Worm (Caenorhabditis elegans) whole organism, young adult: ENCODE results near the gene Y39F10A.1.
A peak's percentile ranks its signal among the peaks of the same experiment; 100 is the strongest.

ENCODE experiments used
- B0019.2 ChIP-seq: fragments of 200-800 bp; sonication (Bioruptor generic); conservative IDR thresholded peaks from 2 replicates; pipeline ENCODE4 v1.3.6; 2022; ENCODE audit warnings: missing genetic modification reagents, missing genetic modification characterization, missing compliant biosample characterization
- C17E4.6 ChIP-seq: fragments of 200-800 bp; sonication (Bioruptor generic); IDR thresholded peaks from 2 replicates; pipeline ENCODE4 v1.3.6; 2022; ENCODE audit warnings: missing genetic modification reagents, missing genetic modification characterization, missing compliant biosample characterization
- F33H1.4 ChIP-seq: fragments of 200-800 bp; sonication (Bioruptor generic); IDR thresholded peaks from 2 replicates; pipeline ENCODE4 v1.3.6; 2022; ENCODE audit warnings: missing genetic modification reagents, missing genetic modification characterization, missing compliant biosample characterization
- F37B4.10 ChIP-seq: fragments of 200-800 bp; sonication (Bioruptor generic); IDR thresholded peaks from 2 replicates; pipeline ENCODE4 v1.3.6; 2022; ENCODE audit warnings: missing genetic modification characterization, missing compliant biosample characterization
- F39B2.1 ChIP-seq: fragments of 200-800 bp; sonication (Bioruptor generic); IDR thresholded peaks from 2 replicates; pipeline ENCODE4 v1.3.6; 2022; ENCODE audit warnings: missing genetic modification reagents, missing genetic modification characterization, missing compliant biosample characterization
- F52B5.7 ChIP-seq: sonication (generic microtip); optimal IDR thresholded peaks from 2 replicates; lab custom pipeline; 2016; ENCODE audit warnings: mild to moderate bottlenecking, missing genetic modification characterization, missing compliant biosample characterization
- F57A8.1 ChIP-seq: fragments of 200-800 bp; sonication (Bioruptor generic); optimal IDR thresholded peaks from 2 replicates; lab custom pipeline; 2018; ENCODE audit warnings: mild to moderate bottlenecking, missing genetic modification characterization, moderate library complexity, missing compliant biosample characterization
- K11D2.4 ChIP-seq: fragments of 200-800 bp; sonication (Bioruptor generic); IDR thresholded peaks from 2 replicates; pipeline ENCODE4 v1.3.6; 2022; ENCODE audit warnings: missing genetic modification reagents, missing genetic modification characterization, missing compliant biosample characterization
- Y79H2A.3 ChIP-seq: fragments of 200-800 bp; sonication (Bioruptor generic); conservative IDR thresholded peaks from 2 replicates; pipeline ENCODE4 v1.3.6; 2022; ENCODE audit warnings: missing genetic modification reagents, missing genetic modification characterization, missing compliant biosample characterization
- Y95B8A.8 ChIP-seq: fragments of 200-800 bp; sonication (Bioruptor generic); IDR thresholded peaks from 2 replicates; pipeline ENCODE4 v1.3.6; 2022; ENCODE audit warnings: missing genetic modification reagents, missing genetic modification characterization, missing compliant biosample characterization
- aptf-2 ChIP-seq: fragments of 200-800 bp; sonication (Bioruptor generic); conservative IDR thresholded peaks from 2 replicates; pipeline ENCODE4 v1.3.6; 2022; ENCODE audit warnings: missing genetic modification reagents, missing genetic modification characterization, missing compliant biosample characterization
- aptf-3 ChIP-seq: fragments of 200-800 bp; sonication (Bioruptor generic); IDR thresholded peaks from 2 replicates; pipeline ENCODE4 v1.3.6; 2022; ENCODE audit warnings: missing genetic modification characterization, missing compliant biosample characterization
- attf-3 ChIP-seq: fragments of 200-800 bp; sonication (Bioruptor generic); conservative IDR thresholded peaks from 2 replicates; pipeline ENCODE4 v1.3.6; 2022; ENCODE audit warnings: missing genetic modification reagents, missing genetic modification characterization, missing compliant biosample characterization
- bed-2 ChIP-seq: fragments of 200-800 bp; sonication (Bioruptor generic); IDR thresholded peaks from 2 replicates; pipeline ENCODE4 v1.3.6; 2022; ENCODE audit warnings: missing genetic modification reagents, missing genetic modification characterization, missing compliant biosample characterization
- ceh-40 ChIP-seq: fragments of 200-800 bp; sonication (Bioruptor generic); IDR thresholded peaks from 2 replicates; pipeline ENCODE4 v1.3.6; 2022; ENCODE audit warnings: missing genetic modification characterization, missing compliant biosample characterization
- die-1 ChIP-seq: sonication (generic microtip); optimal IDR thresholded peaks from 2 replicates; lab custom pipeline; 2016; ENCODE audit warnings: missing genotype, mild to moderate bottlenecking, missing genetic modification characterization, missing compliant biosample characterization
- dpl-1 ChIP-seq: fragments of 150-350 bp; optimal IDR thresholded peaks from 2 replicates; lab custom pipeline; 2014; ENCODE audit warnings: missing biosample characterization, missing genetic modification reagents, missing genetic modification characterization
- egl-44 ChIP-seq: fragments of 200-800 bp; sonication (Bioruptor generic); IDR thresholded peaks from 2 replicates; pipeline ENCODE4 v1.3.6; 2022; ENCODE audit warnings: missing genetic modification reagents, missing genetic modification characterization, missing compliant biosample characterization
- egrh-3 ChIP-seq: fragments of 200-800 bp; sonication (Bioruptor generic); IDR thresholded peaks from 2 replicates; pipeline ENCODE4 v1.3.6; 2022; ENCODE audit warnings: missing genetic modification reagents, missing genetic modification characterization, missing compliant biosample characterization
- gei-17 ChIP-seq: fragments of 200-800 bp; sonication (Bioruptor generic); optimal IDR thresholded peaks from 2 replicates; lab custom pipeline; 2018; ENCODE audit warnings: mild to moderate bottlenecking, missing genetic modification characterization, missing compliant biosample characterization
- him-1 ChIP-seq: sonication (generic microtip); optimal IDR thresholded peaks from 2 replicates; lab custom pipeline; 2016; ENCODE audit warnings: missing genotype, missing genetic modification reagents, missing genetic modification characterization, missing compliant biosample characterization
- hlh-26 ChIP-seq: fragments of 200-800 bp; sonication (Bioruptor generic); conservative IDR thresholded peaks from 2 replicates; pipeline ENCODE4 v1.3.6; 2022; ENCODE audit warnings: missing genetic modification reagents, missing genetic modification characterization, missing compliant biosample characterization
- hmg-1.2 ChIP-seq: fragments of 200-800 bp; sonication (Bioruptor generic); IDR thresholded peaks from 2 replicates; pipeline ENCODE4 v1.3.6; 2022; ENCODE audit warnings: missing genetic modification reagents, missing genetic modification characterization, missing compliant biosample characterization
- hsf-1 ChIP-seq: fragments of 200-800 bp; sonication (Bioruptor generic); IDR thresholded peaks from 2 replicates; pipeline ENCODE4 v1.3.6; 2022; ENCODE audit warnings: missing genetic modification reagents, missing genetic modification characterization, missing compliant biosample characterization
- let-526 ChIP-seq: fragments of 200-800 bp; sonication (Bioruptor generic); IDR thresholded peaks from 2 replicates; pipeline ENCODE4 v1.3.6; 2022; ENCODE audit warnings: missing genetic modification reagents, missing genetic modification characterization, missing compliant biosample characterization
- lin-35 ChIP-seq, 3 experiments: fragments of 150-350 bp in 2 of 3; sonication (generic microtip) in 1 of 3; optimal IDR thresholded peaks; 2 replicates each; lab custom pipeline; 2014 to 2018; ENCODE audit warnings: missing biosample characterization in 3 of 3, missing genetic modification characterization in 3 of 3, missing genetic modification reagents in 3 of 3
- lin-54 ChIP-seq: fragments of 200-800 bp; sonication (Bioruptor generic); optimal IDR thresholded peaks from 2 replicates; lab custom pipeline; 2018; ENCODE audit warnings: mild to moderate bottlenecking, missing genetic modification characterization, missing compliant biosample characterization
- lir-1 ChIP-seq: fragments of 200-800 bp; sonication (Bioruptor generic); conservative IDR thresholded peaks from 2 replicates; pipeline ENCODE4 v1.3.6; 2022; ENCODE audit warnings: missing genetic modification reagents, missing genetic modification characterization, missing compliant biosample characterization
- mcd-1 ChIP-seq: fragments of 200-800 bp; sonication (Bioruptor generic); IDR thresholded peaks from 2 replicates; pipeline ENCODE4 v1.3.6; 2022; ENCODE audit warnings: missing genetic modification reagents, missing genetic modification characterization, missing compliant biosample characterization
- nfya-2 ChIP-seq: fragments of 200-800 bp; sonication (Bioruptor generic); IDR thresholded peaks from 2 replicates; pipeline ENCODE4 v1.3.6; 2022; ENCODE audit warnings: missing genetic modification reagents, missing genetic modification characterization, missing compliant biosample characterization
- nhr-80 ChIP-seq: sonication (generic microtip); optimal IDR thresholded peaks from 2 replicates; lab custom pipeline; 2016; ENCODE audit warnings: missing genetic modification characterization, missing compliant biosample characterization
- rcor-1 ChIP-seq: fragments of 200-800 bp; sonication (Bioruptor generic); IDR thresholded peaks from 2 replicates; pipeline ENCODE4 v1.3.6; 2022; ENCODE audit warnings: missing genetic modification reagents, missing genetic modification characterization, missing compliant biosample characterization
- sdz-38 ChIP-seq: sonication (generic microtip); optimal IDR thresholded peaks from 2 replicates; lab custom pipeline; 2016; ENCODE audit warnings: missing genotype, missing genetic modification characterization, missing compliant biosample characterization
- tbp1 ChIP-seq: fragments of 200-800 bp; sonication (Bioruptor generic); optimal IDR thresholded peaks from 2 replicates; lab custom pipeline; 2018; ENCODE audit warnings: mild to moderate bottlenecking, missing genetic modification characterization, missing compliant biosample characterization
- tbx-9 ChIP-seq: sonication (generic microtip); optimal IDR thresholded peaks from 2 replicates; lab custom pipeline; 2016; ENCODE audit warnings: borderline replicate concordance, missing genetic modification characterization, inconsistent platforms, missing compliant biosample characterization
- unc-62 ChIP-seq: fragments of 150-350 bp; optimal IDR thresholded peaks from 2 replicates; lab custom pipeline; 2014; ENCODE audit warnings: missing biosample characterization, missing genetic modification reagents, missing genetic modification characterization
- ztf-28 ChIP-seq: fragments of 200-800 bp; sonication (Bioruptor generic); IDR thresholded peaks from 2 replicates; pipeline ENCODE4 v1.3.6; 2022; ENCODE audit warnings: missing genetic modification reagents, missing genetic modification characterization, missing compliant biosample characterization

Y39F10A.1 gene

DNA sequence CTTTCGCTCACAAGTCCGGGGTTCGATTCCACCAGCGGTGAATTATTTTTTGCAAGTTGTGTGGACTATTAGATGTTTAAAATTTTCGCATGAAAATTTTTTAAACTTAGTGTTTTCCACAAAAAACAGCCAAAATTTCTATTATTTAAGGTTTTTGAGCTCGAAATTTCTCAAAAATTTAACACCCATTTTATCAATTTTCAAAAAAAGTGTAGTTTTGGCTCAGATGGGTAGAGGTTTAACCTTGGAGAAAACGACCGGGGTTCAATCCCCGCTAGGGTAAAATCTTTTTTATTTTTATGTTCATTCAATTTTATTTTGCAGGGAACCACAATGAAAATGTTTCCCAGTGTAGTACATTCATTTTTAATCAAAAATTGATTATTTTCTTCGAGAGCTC is 5.9 kb upstream of the Y39F10A.1 start (continued):
- no peak for TF ChIP-seq ceh-40 (GFP tag; lab: Robert Waterston, UW)
- no peak for TF ChIP-seq Y79H2A.3
- TF ChIP-seq lin-54 (GFP tag; lab: Kevin White, UChicago), result no peak
- TF ChIP-seq F39B2.1, result no peak
- TF ChIP-seq sdz-38 (tag; lab: Kevin White, UChicago), result no peak
- TF ChIP-seq lir-1 (GFP tag; lab: Robert Waterston, UW), result no peak
- TF ChIP-seq Y95B8A.8 (GFP tag; lab: Robert Waterston, UW), result no peak
- no peak for TF ChIP-seq F33H1.4 (GFP tag; lab: Robert Waterston, UW)
- no peak for TF ChIP-seq nfya-2
- TF ChIP-seq tbx-9 (tag; lab: Kevin White, UChicago), result no peak
- TF ChIP-seq B0019.2, result no peak
- TF ChIP-seq hmg-1.2, result no peak
- peak; percentile 82 for TF ChIP-seq tbp1 (GFP tag; lab: Kevin White, UChicago)
- TF ChIP-seq aptf-2, result no peak

DNA sequence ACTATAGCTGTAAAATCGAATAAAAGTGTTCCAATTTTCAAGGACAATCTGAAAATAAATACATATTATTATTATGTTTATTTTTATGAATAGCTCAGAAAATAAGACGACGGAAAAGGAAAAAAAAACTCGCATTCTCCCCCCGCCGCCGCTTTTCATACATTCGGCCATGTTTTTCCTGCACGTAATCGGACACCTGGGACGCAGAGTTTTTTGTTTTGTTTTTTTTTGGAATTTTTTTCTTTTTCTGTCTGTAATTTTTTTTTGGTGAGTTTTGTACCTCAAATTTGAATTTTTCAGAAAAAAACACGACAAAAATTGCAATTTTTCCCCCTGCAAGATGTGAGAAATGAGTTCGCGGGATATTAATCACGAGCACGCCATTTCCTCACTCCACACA is 4.9 kb upstream of the Y39F10A.1 start, which contains the start of gene C08G5.6:
TSS of gene C08G5.6 (plus strand) at position 301 of the 400 bp plus-strand sequence.
- TF ChIP-seq him-1, result no peak
- TF ChIP-seq gei-17 (GFP tag; lab: Kevin White, UChicago), result no peak

DNA sequence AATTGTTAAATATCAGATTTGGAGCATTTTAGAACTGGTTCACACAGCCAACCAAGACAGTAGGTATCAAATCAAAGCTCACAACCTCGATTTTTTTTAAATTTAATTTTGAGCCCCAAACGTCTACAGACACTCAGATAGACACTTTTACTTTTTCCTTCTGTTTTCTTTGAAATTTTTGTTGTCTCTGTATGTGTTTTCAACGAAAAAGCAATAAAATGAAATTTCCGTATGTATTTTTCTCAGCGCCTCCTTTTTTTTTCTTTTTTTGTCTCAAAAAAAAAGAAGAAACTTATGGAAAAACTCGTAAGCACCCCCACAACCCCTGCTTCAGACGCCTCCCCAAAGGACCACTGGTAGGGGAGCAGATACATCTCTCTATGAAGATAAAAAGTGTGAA is 1.3 kb upstream of the Y39F10A.1 start:
- TF ChIP-seq ceh-40 (GFP tag; lab: Robert Waterston, UW), result no peak
- TF ChIP-seq F57A8.1 (GFP tag; lab: Kevin White, UChicago), result no peak
- no peak for TF ChIP-seq attf-3 (GFP tag; lab: Robert Waterston, UW)
- TF ChIP-seq hlh-26 (GFP tag; lab: Robert Waterston, UW), result no peak
- TF ChIP-seq let-526 (GFP tag; lab: Robert Waterston, UW), result no peak
- TF ChIP-seq F39B2.1, result no peak
- TF ChIP-seq ztf-28 (GFP tag; lab: Robert Waterston, UW), result no peak
- no peak for TF ChIP-seq mcd-1 (GFP tag; lab: Robert Waterston, UW)
- no peak for TF ChIP-seq Y95B8A.8 (GFP tag; lab: Robert Waterston, UW)
- no peak for TF ChIP-seq lin-35 (GFP tag; optimal IDR thresholded peaks at IDR 0.05; lab: Kevin White, UChicago)
- no peak for TF ChIP-seq nfya-2
- no peak for TF ChIP-seq B0019.2
- no peak for TF ChIP-seq bed-2 (GFP tag; lab: Robert Waterston, UW)
- no peak for TF ChIP-seq F52B5.7 (tag; lab: Kevin White, UChicago)
- TF ChIP-seq, all 124 proteins: peak for 0

DNA sequence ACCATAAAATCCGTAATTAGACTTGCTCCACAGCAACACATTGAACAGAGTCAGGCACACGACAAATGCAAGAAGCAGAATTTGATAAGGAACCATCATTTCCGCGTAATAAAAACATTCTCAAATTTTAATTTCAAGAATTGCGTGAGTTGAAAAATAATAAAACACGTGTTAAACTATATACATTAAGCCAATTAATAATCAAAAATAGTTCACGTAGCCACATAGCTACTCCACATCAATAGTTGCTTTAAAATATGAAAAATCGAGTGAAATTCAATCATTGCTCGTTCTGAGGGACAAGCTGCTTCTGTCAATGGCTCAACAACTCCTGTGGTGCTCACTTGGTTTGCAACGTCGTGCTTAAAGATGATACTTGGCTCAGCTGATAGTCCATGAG is 7.8 kb downstream of the Y39F10A.1 start, which contains the start of gene Y39F10A.3:
TSS of gene Y39F10A.3 (minus strand) at position 101 of the 400 bp plus-strand sequence.
- no peak for TF ChIP-seq bed-2 (GFP tag; lab: Robert Waterston, UW)
- no peak for TF ChIP-seq nhr-80 (tag; lab: Kevin White, UChicago)
- TF ChIP-seq aptf-3, result no peak
- no peak for TF ChIP-seq die-1 (tag; lab: Kevin White, UChicago)
- TF ChIP-seq let-526 (GFP tag; lab: Robert Waterston, UW), result no peak
- TF ChIP-seq dpl-1 (GFP tag; lab: Kevin White, UChicago), result no peak
- no peak for TF ChIP-seq C17E4.6 (GFP tag; lab: Robert Waterston, UW)
- no peak for TF ChIP-seq hmg-1.2
- no peak for TF ChIP-seq rcor-1 (GFP tag; lab: Robert Waterston, UW)
- TF ChIP-seq, all 124 proteins: peak for 0

DNA sequence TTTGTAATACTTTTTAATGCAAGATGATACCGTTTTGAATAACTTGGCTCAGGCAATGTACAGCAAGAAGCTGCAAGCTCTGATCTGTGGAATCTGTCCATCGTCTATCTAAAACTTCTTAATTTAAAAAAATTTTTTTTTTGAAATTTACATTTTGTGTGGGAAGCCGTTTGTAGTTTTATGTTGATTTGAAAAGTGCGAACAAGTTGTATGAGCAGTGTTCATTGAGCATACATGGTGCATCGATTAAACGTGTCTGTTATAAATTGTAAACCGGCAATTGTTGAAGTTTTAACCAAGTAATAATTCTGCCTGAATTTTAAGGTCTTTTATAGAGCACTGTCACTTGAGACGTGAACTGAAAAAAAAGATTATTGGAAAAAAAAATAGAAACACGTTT is 8.4 kb downstream of the Y39F10A.1 start, which contains the start of gene Y39F10A.6:
TSS of gene Y39F10A.6 (minus strand) at position 101 of the 400 bp plus-strand sequence.
- TF ChIP-seq K11D2.4 (GFP tag; lab: Robert Waterston, UW) (no peak), unc-62 (GFP tag; lab: Kevin White, UChicago) (no peak), egrh-3 (no peak), egl-44 (GFP tag; lab: Robert Waterston, UW) (no peak), F37B4.10 (GFP tag; lab: Robert Waterston, UW) (no peak), hsf-1 (no peak)
- TF ChIP-seq, all 124 proteins: peak for 0
